Fruit fly (Drosophila melanogaster) whole organism, pupa: ENCODE measurements around the gene CG44153.

Experiments used
- CG10348 ChIP-seq: fragments of 200-800 bp; sonication (Bioruptor generic); IDR thresholded peaks from 2 replicates; pipeline ENCODE4 v1.3.6; 2022; ENCODE audit warnings: missing biosample characterization, missing genetic modification characterization
- CG12605 ChIP-seq: fragments of 200-800 bp; sonication (Bioruptor generic); IDR thresholded peaks from 2 replicates; pipeline ENCODE4 v1.3.6; 2022; ENCODE audit warnings: missing biosample characterization, missing genetic modification characterization
- CG13204 ChIP-seq: fragments of 200-800 bp; sonication (Bioruptor generic); optimal IDR thresholded peaks from 2 replicates; lab custom pipeline; 2018; ENCODE audit warnings: missing biosample characterization, mild to moderate bottlenecking, missing genetic modification characterization, moderate library complexity
- CG14655 ChIP-seq: fragments of 200-800 bp; sonication (Bioruptor generic); optimal IDR thresholded peaks from 3 replicates; lab custom pipeline; 2017; ENCODE audit warnings: mild to moderate bottlenecking, missing biosample characterization, missing genetic modification reagents, missing genetic modification characterization
- CG15710 ChIP-seq: fragments of 200-800 bp; sonication (Bioruptor generic); optimal IDR thresholded peaks from 2 replicates; lab custom pipeline; 2018; ENCODE audit warnings: missing biosample characterization, mild to moderate bottlenecking, missing genetic modification characterization, moderate library complexity
- CG17806 ChIP-seq: fragments of 200-800 bp; sonication (Bioruptor generic); optimal IDR thresholded peaks from 2 replicates; lab custom pipeline; 2018; ENCODE audit warnings: missing biosample characterization, mild to moderate bottlenecking, missing genetic modification characterization, moderate library complexity
- CG32121 ChIP-seq: fragments of 200-800 bp; sonication (Bioruptor generic); IDR thresholded peaks from 2 replicates; pipeline ENCODE4 v1.3.6; 2022; ENCODE audit warnings: missing biosample characterization, missing genetic modification characterization
- CG34367 ChIP-seq: fragments of 200-800 bp; sonication (Bioruptor generic); optimal IDR thresholded peaks from 2 replicates; lab custom pipeline; 2018; ENCODE audit warnings: missing biosample characterization, mild to moderate bottlenecking, missing genetic modification characterization
- CG4496 ChIP-seq: fragments of 200-800 bp; sonication (Bioruptor generic); IDR thresholded peaks from 3 replicates; pipeline ENCODE4 v1.3.6; 2022; ENCODE audit warnings: missing biosample characterization, missing genetic modification characterization
- CG8159 ChIP-seq: fragments of 200-800 bp; sonication (Bioruptor generic); optimal IDR thresholded peaks from 3 replicates; lab custom pipeline; 2018; ENCODE audit warnings: missing biosample characterization, mild to moderate bottlenecking, missing genetic modification characterization, moderate library complexity
- CG8301 ChIP-seq: fragments of 200-800 bp; sonication (Bioruptor generic); optimal IDR thresholded peaks from 2 replicates; lab custom pipeline; 2018; ENCODE audit warnings: missing biosample characterization, mild to moderate bottlenecking, missing genetic modification characterization
- CG9948 ChIP-seq: fragments of 200-800 bp; sonication (Bioruptor generic); optimal IDR thresholded peaks from 2 replicates; lab custom pipeline; 2018; ENCODE audit warnings: missing biosample characterization, mild to moderate bottlenecking, missing genetic modification characterization, moderate library complexity
- D1 ChIP-seq: fragments of 200-800 bp; sonication (Bioruptor generic); optimal IDR thresholded peaks from 2 replicates; lab custom pipeline; 2018; ENCODE audit warnings: missing biosample characterization, mild to moderate bottlenecking, missing genetic modification characterization, moderate library complexity
- EcR ChIP-seq: fragments of 200-800 bp; sonication (Bioruptor generic); optimal IDR thresholded peaks from 3 replicates; lab custom pipeline; 2019; ENCODE audit warnings: missing biosample characterization, missing genetic modification characterization, mild to moderate bottlenecking, moderate library complexity, missing genetic modification reagents
- Ets98B ChIP-seq: fragments of 200-800 bp; sonication (Bioruptor generic); IDR thresholded peaks from 2 replicates; pipeline ENCODE4 v1.3.6; 2022; ENCODE audit warnings: missing biosample characterization, missing genetic modification characterization
- Pif1A ChIP-seq: fragments of 200-800 bp; sonication (Bioruptor generic); optimal IDR thresholded peaks from 3 replicates; lab custom pipeline; 2016; ENCODE audit warnings: missing biosample characterization, missing genetic modification characterization
- Pif1B ChIP-seq: fragments of 200-800 bp; sonication (Bioruptor generic); optimal IDR thresholded peaks from 3 replicates; lab custom pipeline; 2016; ENCODE audit warnings: missing biosample characterization, missing genetic modification characterization
- Snoo ChIP-seq: fragments of 200-800 bp; sonication (Bioruptor generic); optimal IDR thresholded peaks from 3 replicates; lab custom pipeline; 2017; ENCODE audit warnings: missing biosample characterization, mild to moderate bottlenecking, missing genetic modification characterization, inconsistent platforms
- fd96Ca ChIP-seq: fragments of 200-800 bp; sonication (Bioruptor generic); IDR thresholded peaks from 3 replicates; pipeline ENCODE4 v1.3.6; 2022; ENCODE audit warnings: missing biosample characterization, missing genetic modification characterization
- gl ChIP-seq: fragments of 200-800 bp; sonication (Bioruptor generic); optimal IDR thresholded peaks from 2 replicates; lab custom pipeline; 2018; ENCODE audit warnings: missing biosample characterization, mild to moderate bottlenecking, missing genetic modification characterization
- rn ChIP-seq: fragments of 200-800 bp; sonication (Bioruptor generic); IDR thresholded peaks from 2 replicates; pipeline ENCODE4 v1.3.6; 2022; ENCODE audit warnings: missing biosample characterization, missing genetic modification characterization

The CG44153 gene

DNA sequence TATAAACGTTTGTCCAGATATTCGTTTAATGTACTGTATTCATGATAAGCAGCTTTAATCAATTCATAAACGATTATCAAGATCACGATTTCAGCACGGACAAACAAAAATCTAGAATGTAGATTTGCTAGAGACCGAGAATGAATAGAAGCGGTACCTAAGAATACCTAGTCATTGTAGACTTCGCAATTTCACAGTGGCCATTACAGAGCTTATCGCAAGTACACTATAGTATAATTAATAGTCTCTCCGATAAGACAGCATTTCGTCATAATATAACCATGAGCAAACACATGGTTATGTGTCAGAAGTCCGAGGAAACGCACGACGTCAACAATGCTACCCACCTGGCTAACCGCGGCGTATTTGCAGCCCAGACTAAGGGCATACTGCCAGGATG is 130.8 kb downstream of the CG44153 start, which contains the start of gene CG33301:
Gene CG33301, plus strand, starts transcription at position 301 of the 400 bp plus-strand sequence.
- TF ChIP-seq CG15710 (tag; lab: Kevin White, UChicago) (no peak), CG13204 (GFP tag; lab: Kevin White, UChicago) (no peak), CG14655 (GFP tag; lab: Kevin White, UChicago) (no peak), Pif1A (GFP tag; lab: Kevin White, UChicago) (no peak), CG8301 (no peak), CG12605 (GFP tag; lab: Robert Waterston, UW) (no peak), CG8159 (tag; lab: Kevin White, UChicago) (no peak), CG4496 (GFP tag; lab: Robert Waterston, UW) (no peak), CG10348 (no peak), EcR (GFP tag; lab: Kevin White, UChicago) (no peak), CG9948 (tag; lab: Kevin White, UChicago) (no peak), rn (GFP tag; lab: Robert Waterston, UW) (no peak), gl (tag; lab: Kevin White, UChicago) (no peak), Pif1B (GFP tag; lab: Kevin White, UChicago) (no peak), Ets98B (no peak), Snoo (tag; lab: Kevin White, UChicago) (no peak), CG34367 (no peak), CG32121 (GFP tag; lab: Robert Waterston, UW) (no peak), D1 (tag; lab: Kevin White, UChicago) (no peak), fd96Ca (GFP tag; lab: Robert Waterston, UW) (no peak)

DNA sequence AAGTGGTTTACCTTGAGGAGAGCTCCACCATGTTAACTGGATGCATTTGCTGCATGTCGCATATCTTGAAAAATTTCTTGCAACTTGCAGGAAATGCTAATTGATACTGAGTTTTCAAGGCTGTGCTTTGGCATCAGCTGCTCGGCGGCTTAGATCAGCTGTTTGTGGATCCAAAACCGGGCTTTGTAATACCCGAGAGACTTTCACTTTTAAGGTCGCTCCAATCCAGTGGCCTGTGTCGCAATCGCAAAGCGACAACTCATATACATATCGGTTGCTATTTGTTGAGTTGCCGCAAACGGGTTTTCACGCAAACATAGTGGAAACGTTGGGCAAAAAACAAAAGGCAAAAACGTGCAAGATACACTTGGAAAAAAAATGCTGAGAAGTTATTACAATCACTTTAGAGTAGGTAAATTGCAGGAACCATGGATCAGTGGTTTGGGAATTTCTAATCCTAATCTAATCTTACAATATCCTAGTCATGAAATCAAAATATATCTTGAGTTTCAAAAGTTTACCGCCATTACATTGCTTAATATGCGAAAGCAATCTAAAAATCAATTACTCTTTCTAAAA is 144.2 kb downstream of the CG44153 start:
- no peak for TF ChIP-seq CG10348
- no peak for TF ChIP-seq Pif1B (GFP tag; lab: Kevin White, UChicago)
- TF ChIP-seq Pif1A (GFP tag; lab: Kevin White, UChicago): peak; percentile 25
- TF ChIP-seq CG8301: no peak
- TF ChIP-seq D1 (tag; lab: Kevin White, UChicago): no peak
- no peak for TF ChIP-seq CG12605 (GFP tag; lab: Robert Waterston, UW)
- no peak for TF ChIP-seq rn (GFP tag; lab: Robert Waterston, UW)
- TF ChIP-seq CG15710 (tag; lab: Kevin White, UChicago): peak; percentile 47
- peak; percentile 7; the same call in 1 of the 2 replicates for TF ChIP-seq Ets98B
- TF ChIP-seq gl (tag; lab: Kevin White, UChicago): no peak
- TF ChIP-seq EcR (GFP tag; lab: Kevin White, UChicago): peak; percentile 40
- no peak for TF ChIP-seq Snoo (tag; lab: Kevin White, UChicago)
- TF ChIP-seq fd96Ca (GFP tag; lab: Robert Waterston, UW): peak; percentile 38; the same call in 2 of the 3 replicates
- no peak for TF ChIP-seq CG32121 (GFP tag; lab: Robert Waterston, UW)
- TF ChIP-seq CG34367: peak; percentile 39
- TF ChIP-seq CG17806 (tag; lab: Kevin White, UChicago): peak; percentile 34
- TF ChIP-seq CG8159 (tag; lab: Kevin White, UChicago): peak; percentile 35
- peak; percentile 31 for TF ChIP-seq CG14655 (GFP tag; lab: Kevin White, UChicago)
- TF ChIP-seq CG4496 (GFP tag; lab: Robert Waterston, UW): no peak
- TF ChIP-seq CG13204 (GFP tag; lab: Kevin White, UChicago): no peak
- TF ChIP-seq CG9948 (tag; lab: Kevin White, UChicago): peak; percentile 36
- TF ChIP-seq, all 21 proteins: peak for 10

- TF ChIP-seq Ets98B (peak; percentile 35), CG34367 (no peak), CG32121 (GFP tag; lab: Robert Waterston, UW) (peak; percentile 40; the same call in 1 of the 2 replicates), CG15710 (tag; lab: Kevin White, UChicago) (no peak), CG14655 (GFP tag; lab: Kevin White, UChicago) (peak; percentile 12), CG8301 (no peak), CG4496 (GFP tag; lab: Robert Waterston, UW) (peak; percentile 62; the same call in 2 of the 3 replicates), fd96Ca (GFP tag; lab: Robert Waterston, UW) (peak; percentile 50; the same call in 1 of the 3 replicates), CG13204 (GFP tag; lab: Kevin White, UChicago) (no peak), Snoo (tag; lab: Kevin White, UChicago) (no peak)
Observed at dm6 chr2L:10033410-10033809, 146.6 kb downstream of the CG44153 start.

dm6 chr2L:10032415-10032814 is 147.6 kb downstream of the CG44153 start, which contains the start of gene obst-B:
obst-B (plus strand) TSS chr2L:10032690.
- TF ChIP-seq CG9948 (tag; lab: Kevin White, UChicago) (no peak), fd96Ca (GFP tag; lab: Robert Waterston, UW) (no peak), CG34367 (no peak), gl (tag; lab: Kevin White, UChicago) (no peak), CG17806 (tag; lab: Kevin White, UChicago) (no peak), Pif1B (GFP tag; lab: Kevin White, UChicago) (peak; percentile 33), Ets98B (no peak; the same call in 1 of the 2 replicates)
- TF ChIP-seq, all 21 proteins: peak for 1

dm6 chr2L:10026376-10026775 is 153.7 kb downstream of the CG44153 start, which contains the start of gene CG13127:
CG13127 (plus strand) TSS chr2L:10026676.
- TF ChIP-seq CG13204 (GFP tag; lab: Kevin White, UChicago) (no peak), Pif1A (GFP tag; lab: Kevin White, UChicago) (no peak), Pif1B (GFP tag; lab: Kevin White, UChicago) (no peak), CG14655 (GFP tag; lab: Kevin White, UChicago) (no peak), Snoo (tag; lab: Kevin White, UChicago) (no peak), CG10348 (no peak), EcR (GFP tag; lab: Kevin White, UChicago) (no peak), gl (tag; lab: Kevin White, UChicago) (no peak), fd96Ca (GFP tag; lab: Robert Waterston, UW) (no peak), rn (GFP tag; lab: Robert Waterston, UW) (no peak), CG32121 (GFP tag; lab: Robert Waterston, UW) (no peak), CG34367 (no peak), Ets98B (no peak)
